Worm (Caenorhabditis elegans) whole organism, L2 larva: ENCODE measurements around the gene ZK470.14.
A peak's percentile ranks its signal among the peaks of the same experiment; 100 is the strongest.

Experiments
- C34F6.9 ChIP-seq: fragments of 150-350 bp; optimal IDR thresholded peaks from 2 replicates; lab custom pipeline; 2014; ENCODE audit warnings: missing biosample characterization, missing genetic modification characterization
- F13H6.1 ChIP-seq: sonication (generic microtip); optimal IDR thresholded peaks from 2 replicates; lab custom pipeline; 2016; ENCODE audit warnings: missing genetic modification characterization, missing compliant biosample characterization
- R02D3.7 ChIP-seq: fragments of 150-350 bp; optimal IDR thresholded peaks from 2 replicates; lab custom pipeline; 2014; ENCODE audit warnings: missing biosample characterization, missing genetic modification characterization
- Y55F3AM.14 ChIP-seq: fragments of 200-800 bp; sonication (Bioruptor generic); optimal IDR thresholded peaks from 2 replicates; lab custom pipeline; 2018; ENCODE audit warnings: mild to moderate bottlenecking, missing genetic modification characterization, missing compliant biosample characterization
- ZK546.5 ChIP-seq: sonication (generic microtip); optimal IDR thresholded peaks from 2 replicates; lab custom pipeline; 2017; ENCODE audit warnings: missing biosample characterization, missing genetic modification characterization
- alr-1 ChIP-seq: fragments of 150-350 bp; optimal IDR thresholded peaks from 2 replicates; lab custom pipeline; 2014; ENCODE audit warnings: missing biosample characterization, missing genetic modification characterization
- aly-2 ChIP-seq: fragments of 150-350 bp; optimal IDR thresholded peaks from 2 replicates; lab custom pipeline; 2014; ENCODE audit warnings: missing biosample characterization, missing genetic modification characterization
- ama-1 ChIP-seq: fragments of 150-350 bp; optimal IDR thresholded peaks from 2 replicates; lab custom pipeline; 2018; ENCODE audit warnings: inconsistent platforms
- blmp-1 ChIP-seq: sonication (generic microtip); optimal IDR thresholded peaks from 2 replicates; lab custom pipeline; 2017; ENCODE audit warnings: missing genetic modification characterization, mild to moderate bottlenecking, missing compliant biosample characterization, antibody characterized with exemption, moderate library complexity; ENCODE audit not compliant: insufficient read depth
- ceh-82 ChIP-seq: fragments of 150-350 bp; optimal IDR thresholded peaks from 2 replicates; lab custom pipeline; 2014; ENCODE audit warnings: missing biosample characterization, missing genetic modification characterization
- crh-2 ChIP-seq: sonication (generic microtip); optimal IDR thresholded peaks from 2 replicates; lab custom pipeline; 2017; ENCODE audit warnings: missing biosample characterization, missing genetic modification characterization
- dmd-4 ChIP-seq: sonication (generic microtip); optimal IDR thresholded peaks from 2 replicates; lab custom pipeline; 2017; ENCODE audit warnings: missing biosample characterization, missing genetic modification characterization
- egl-27 ChIP-seq: sonication (generic microtip); optimal IDR thresholded peaks from 3 replicates; lab custom pipeline; 2017; ENCODE audit warnings: missing biosample characterization, missing genetic modification reagents, missing genetic modification characterization
- elt-1 ChIP-seq: fragments of 150-350 bp; optimal IDR thresholded peaks from 2 replicates; lab custom pipeline; 2014; ENCODE audit warnings: missing biosample characterization, missing genetic modification characterization
- elt-3 ChIP-seq: sonication (generic microtip); optimal IDR thresholded peaks from 2 replicates; lab custom pipeline; 2017; ENCODE audit warnings: missing biosample characterization, missing genetic modification characterization
- fos-1 ChIP-seq: fragments of 150-350 bp; optimal IDR thresholded peaks from 2 replicates; lab custom pipeline; 2014; ENCODE audit warnings: missing biosample characterization, missing genetic modification characterization
- lin-13 ChIP-seq: fragments of 150-350 bp; optimal IDR thresholded peaks from 2 replicates; lab custom pipeline; 2014; ENCODE audit warnings: missing biosample characterization, missing genetic modification reagents, missing genetic modification characterization
- lin-39 ChIP-seq: fragments of 150-350 bp; optimal IDR thresholded peaks from 2 replicates; lab custom pipeline; 2014; ENCODE audit warnings: missing biosample characterization, missing genetic modification reagents, missing genetic modification characterization
- mdl-1 ChIP-seq, 2 experiments: fragments of 150-350 bp in 1 of 2; sonication (generic microtip) in 1 of 2; optimal IDR thresholded peaks; 2 replicates each; lab custom pipeline; 2017; ENCODE audit warnings: missing biosample characterization in 2 of 2, missing genetic modification characterization in 2 of 2
- nhr-10 ChIP-seq: sonication (generic microtip); optimal IDR thresholded peaks from 2 replicates; lab custom pipeline; 2017; ENCODE audit warnings: missing biosample characterization, missing genetic modification characterization
- nhr-11 ChIP-seq: fragments of 150-350 bp; optimal IDR thresholded peaks from 2 replicates; lab custom pipeline; 2014; ENCODE audit warnings: missing biosample characterization, missing genetic modification characterization
- nhr-12 ChIP-seq: fragments of 150-350 bp; optimal IDR thresholded peaks from 2 replicates; lab custom pipeline; 2014; ENCODE audit warnings: missing biosample characterization, missing genetic modification characterization
- nhr-129 ChIP-seq: fragments of 150-350 bp; optimal IDR thresholded peaks from 2 replicates; lab custom pipeline; 2014; ENCODE audit warnings: missing biosample characterization, missing genetic modification characterization
- nhr-21 ChIP-seq: fragments of 150-350 bp; optimal IDR thresholded peaks from 2 replicates; lab custom pipeline; 2014; ENCODE audit warnings: missing biosample characterization, missing genetic modification characterization
- nhr-23 ChIP-seq: fragments of 150-350 bp; optimal IDR thresholded peaks from 2 replicates; lab custom pipeline; 2014; ENCODE audit warnings: missing biosample characterization, missing genetic modification reagents, missing genetic modification characterization
- nhr-25 ChIP-seq: fragments of 150-350 bp; sonication (generic microtip); optimal IDR thresholded peaks from 3 replicates; lab custom pipeline; 2014; ENCODE audit warnings: missing biosample characterization, missing genetic modification characterization
- nhr-6 ChIP-seq: fragments of 150-350 bp; optimal IDR thresholded peaks from 2 replicates; lab custom pipeline; 2014; ENCODE audit warnings: missing biosample characterization, missing genetic modification characterization
- nhr-77 ChIP-seq: fragments of 150-350 bp; optimal IDR thresholded peaks from 2 replicates; lab custom pipeline; 2014; ENCODE audit warnings: missing biosample characterization, missing genetic modification characterization
- peb-1 ChIP-seq: fragments of 150-350 bp; optimal IDR thresholded peaks from 2 replicates; lab custom pipeline; 2014; ENCODE audit warnings: missing biosample characterization, missing genetic modification characterization
- sem-4 ChIP-seq: fragments of 150-350 bp; optimal IDR thresholded peaks from 2 replicates; lab custom pipeline; 2014; ENCODE audit warnings: missing biosample characterization, missing genetic modification reagents, missing genetic modification characterization
- skn-1 ChIP-seq: sonication (generic microtip); optimal IDR thresholded peaks from 2 replicates; lab custom pipeline; 2017; ENCODE audit warnings: missing biosample characterization, missing genetic modification characterization
- sma-3 ChIP-seq: sonication (generic microtip); optimal IDR thresholded peaks from 2 replicates; lab custom pipeline; 2016; ENCODE audit warnings: missing genetic modification reagents, missing genetic modification characterization, missing compliant biosample characterization
- sma-9 ChIP-seq, 2 experiments: fragments of 150-350 bp in 1 of 2; sonication (generic microtip) in 1 of 2; optimal IDR thresholded peaks; 2 replicates each; lab custom pipeline; 2014 to 2016; ENCODE audit warnings: missing genetic modification characterization in 2 of 2, mild to moderate bottlenecking in 1 of 2, missing biosample characterization in 1 of 2, missing compliant biosample characterization in 1 of 2, missing genetic modification reagents in 1 of 2, moderate library complexity in 1 of 2
- snpc-4 ChIP-seq: fragments of 150-350 bp; optimal IDR thresholded peaks from 2 replicates; lab custom pipeline; 2014; ENCODE audit warnings: missing biosample characterization, missing genetic modification characterization
- unc-55 ChIP-seq: fragments of 150-350 bp; sonication (generic microtip); optimal IDR thresholded peaks from 3 replicates; lab custom pipeline; 2014; ENCODE audit warnings: missing biosample characterization, missing genetic modification reagents, missing genetic modification characterization
- unc-62 ChIP-seq: fragments of 150-350 bp; optimal IDR thresholded peaks from 2 replicates; lab custom pipeline; 2014; ENCODE audit warnings: missing biosample characterization, missing genetic modification reagents, missing genetic modification characterization
- zag-1 ChIP-seq: fragments of 150-350 bp; optimal IDR thresholded peaks from 2 replicates; lab custom pipeline; 2014; ENCODE audit warnings: missing biosample characterization, missing genetic modification characterization
- ztf-1 ChIP-seq: fragments of 200-800 bp; sonication (Bioruptor generic); conservative IDR thresholded peaks from 2 replicates; pipeline ENCODE4 v1.3.6; 2022; ENCODE audit warnings: missing genetic modification characterization, missing compliant biosample characterization
- ztf-11 ChIP-seq: sonication (generic microtip); optimal IDR thresholded peaks from 2 replicates; lab custom pipeline; 2017; ENCODE audit warnings: missing biosample characterization, missing genetic modification characterization
- ztf-4 ChIP-seq: fragments of 150-350 bp; optimal IDR thresholded peaks from 2 replicates; lab custom pipeline; 2014; ENCODE audit warnings: missing biosample characterization, missing genetic modification characterization

The ZK470.14 gene

ce11 chrX:4137452-4138164 is 29.6 kb upstream of the ZK470.14 start (continued):
- TF ChIP-seq nhr-11 (tag; lab: Kevin White, UChicago) (no peak), ztf-11 (tag; lab: Kevin White, UChicago) (no peak), lin-39 (tag; lab: Kevin White, UChicago) (no peak), F13H6.1 (peak; percentile 34), aly-2 (no peak)

- TF ChIP-seq sma-9 (GFP tag; optimal IDR thresholded peaks at IDR 0.05; lab: Kevin White, UChicago) (peak; percentile 50), sma-9 (tag; optimal IDR thresholded peaks at IDR 0.05; lab: Kevin White, UChicago) (no peak), blmp-1 (tag; lab: Kevin White, UChicago) (no peak), dmd-4 (no peak), ztf-4 (tag; lab: Kevin White, UChicago) (peak; percentile 12), F13H6.1 (no peak), Y55F3AM.14 (GFP tag; lab: Kevin White, UChicago) (no peak), mdl-1 (tag; optimal IDR thresholded peaks at IDR 0.05; lab: Kevin White, UChicago) (peak in 1 of 2 experiments; percentile 27), sma-3 (peak; percentile 60), R02D3.7 (no peak), nhr-10 (tag; lab: Kevin White, UChicago) (no peak), skn-1 (tag; lab: Kevin White, UChicago) (no peak), lin-13 (no peak), unc-55 (no peak), nhr-25 (peak; percentile 50), nhr-6 (tag; lab: Kevin White, UChicago) (no peak), crh-2 (tag; lab: Kevin White, UChicago) (no peak), ceh-82 (tag; lab: Kevin White, UChicago) (no peak), nhr-21 (tag; lab: Kevin White, UChicago) (peak; percentile 59)
- TF ChIP-seq, all 48 proteins: peak for 6
These were observed 28.6 kb upstream of the ZK470.14 start for ce11 chrX:4138413-4139193.

ce11 chrX:4139593-4140565 is 27.4 kb upstream of the ZK470.14 start, which contains the start of gene ZK470.4:
Gene ZK470.4, minus strand, starts transcription at chrX:4139767.
- TF ChIP-seq crh-2 (tag; lab: Kevin White, UChicago) (peak; percentile 29), nhr-129 (tag; lab: Kevin White, UChicago) (peak; percentile 80), sma-9 (GFP tag; optimal IDR thresholded peaks at IDR 0.05; lab: Kevin White, UChicago) (peak; percentile 53), sma-9 (tag; optimal IDR thresholded peaks at IDR 0.05; lab: Kevin White, UChicago) (no peak), fos-1 (peak; percentile 16), C34F6.9 (tag; lab: Kevin White, UChicago) (peak; percentile 31), Y55F3AM.14 (GFP tag; lab: Kevin White, UChicago) (no peak), mdl-1 (tag; optimal IDR thresholded peaks at IDR 0.05; lab: Kevin White, UChicago) (peak in 1 of 2 experiments; percentile 11), F13H6.1 (peak; percentile 0), ama-1 (lab: Kevin White, UChicago) (peak; percentile 39), zag-1 (no peak)

- no peak for TF ChIP-seq elt-1 (tag; lab: Kevin White, UChicago)
- no peak for TF ChIP-seq peb-1 (tag; lab: Kevin White, UChicago)
- TF ChIP-seq ama-1 (lab: Kevin White, UChicago) = peak; percentile 13
- TF ChIP-seq unc-62 (GFP tag; lab: Kevin White, UChicago) = no peak
- TF ChIP-seq aly-2 = no peak
- no peak for TF ChIP-seq alr-1 (tag; lab: Kevin White, UChicago)
- TF ChIP-seq nhr-10 (tag; lab: Kevin White, UChicago) = no peak
- TF ChIP-seq sem-4 = no peak
- no peak for TF ChIP-seq C34F6.9 (tag; lab: Kevin White, UChicago)
- no peak for TF ChIP-seq snpc-4 (tag; lab: Kevin White, UChicago)
- no peak for TF ChIP-seq nhr-12 (tag; lab: Kevin White, UChicago)
- TF ChIP-seq lin-13 = no peak
- TF ChIP-seq ztf-1 (GFP tag; lab: Robert Waterston, UW) = no peak
- TF ChIP-seq skn-1 (tag; lab: Kevin White, UChicago) = no peak
- no peak for TF ChIP-seq lin-39 (tag; lab: Kevin White, UChicago)
- TF ChIP-seq nhr-77 = no peak
- TF ChIP-seq elt-3 (tag; lab: Kevin White, UChicago) = no peak
- TF ChIP-seq ztf-11 (tag; lab: Kevin White, UChicago) = no peak
- no peak for TF ChIP-seq zag-1
- no peak for TF ChIP-seq F13H6.1
- TF ChIP-seq nhr-23 (tag; lab: Kevin White, UChicago) = no peak
- TF ChIP-seq ztf-4 (tag; lab: Kevin White, UChicago) = peak; percentile 59
- TF ChIP-seq ZK546.5 (tag; lab: Kevin White, UChicago) = no peak
- TF ChIP-seq R02D3.7 = no peak
- no peak for TF ChIP-seq egl-27 (tag; lab: Kevin White, UChicago)
These were observed 26.4 kb upstream of the ZK470.14 start for ce11 chrX:4140755-4141417.
